Fruit fly (Drosophila melanogaster) whole organism, prepupa: ENCODE results near the gene CG14194.

ENCODE experiments used
- Blimp-1 ChIP-seq: fragments of 200-800 bp; sonication (Bioruptor generic); optimal IDR thresholded peaks from 3 replicates; lab custom pipeline; 2017; ENCODE audit warnings: missing biosample characterization, missing genetic modification characterization, mild to moderate bottlenecking, moderate library complexity, missing genetic modification reagents
- CG10669 ChIP-seq: fragments of 200-800 bp; sonication (Bioruptor generic); optimal IDR thresholded peaks from 3 replicates; lab custom pipeline; 2018; ENCODE audit warnings: missing biosample characterization, mild to moderate bottlenecking, missing genetic modification characterization, moderate library complexity
- CG11902 ChIP-seq: fragments of 200-800 bp; sonication (Bioruptor generic); optimal IDR thresholded peaks from 3 replicates; lab custom pipeline; 2016; ENCODE audit warnings: missing biosample characterization, missing genetic modification characterization
- CG15336 ChIP-seq: fragments of 200-800 bp; sonication (Bioruptor generic); IDR thresholded peaks from 2 replicates; pipeline ENCODE4 v1.3.6; 2022; ENCODE audit warnings: missing biosample characterization, missing genetic modification characterization
- CG3032 ChIP-seq: fragments of 200-800 bp; optimal IDR thresholded peaks from 2 replicates; lab custom pipeline; 2019; ENCODE audit warnings: missing biosample characterization, mild to moderate bottlenecking, missing genetic modification characterization, moderate library complexity
- CG34406 ChIP-seq: fragments of 200-800 bp; sonication (Bioruptor generic); optimal IDR thresholded peaks from 3 replicates; lab custom pipeline; 2016; ENCODE audit warnings: missing biosample characterization, missing genetic modification characterization
- CG3919 ChIP-seq: fragments of 200-800 bp; sonication (Bioruptor generic); optimal IDR thresholded peaks from 3 replicates; lab custom pipeline; 2016; ENCODE audit warnings: missing biosample characterization, missing genetic modification characterization
- CG4318 ChIP-seq: fragments of 200-800 bp; sonication (Bioruptor generic); optimal IDR thresholded peaks from 3 replicates; lab custom pipeline; 2017; ENCODE audit warnings: missing biosample characterization, mild to moderate bottlenecking, missing genetic modification characterization
- CG6163 ChIP-seq: fragments of 200-800 bp; sonication (Bioruptor generic); IDR thresholded peaks from 3 replicates; pipeline ENCODE4 v1.3.6; 2022; ENCODE audit warnings: missing biosample characterization, missing genetic modification characterization
- CG6276 ChIP-seq: fragments of 200-800 bp; sonication (Bioruptor generic); optimal IDR thresholded peaks from 2 replicates; lab custom pipeline; 2017; ENCODE audit warnings: missing biosample characterization, mild to moderate bottlenecking, missing genetic modification characterization
- CG6792 ChIP-seq: fragments of 200-800 bp; sonication (Bioruptor generic); optimal IDR thresholded peaks from 3 replicates; lab custom pipeline; 2016; ENCODE audit warnings: missing biosample characterization, missing genetic modification characterization
- CG6808 ChIP-seq: fragments of 200-800 bp; sonication (Bioruptor generic); optimal IDR thresholded peaks from 3 replicates; lab custom pipeline; 2017; ENCODE audit warnings: missing biosample characterization, missing genetic modification characterization, mild to moderate bottlenecking, moderate library complexity, missing genetic modification reagents
- CG6854 ChIP-seq: fragments of 200-800 bp; sonication (Bioruptor generic); optimal IDR thresholded peaks from 2 replicates; lab custom pipeline; 2017; ENCODE audit warnings: missing biosample characterization, mild to moderate bottlenecking, missing genetic modification characterization
- CG7368 ChIP-seq: fragments of 200-800 bp; sonication (Bioruptor generic); optimal IDR thresholded peaks from 3 replicates; lab custom pipeline; 2016; ENCODE audit warnings: missing biosample characterization, missing genetic modification characterization
- CG8119 ChIP-seq: fragments of 200-800 bp; sonication (Bioruptor generic); IDR thresholded peaks from 3 replicates; pipeline ENCODE4 v1.3.6; 2022; ENCODE audit warnings: missing biosample characterization, missing genetic modification characterization
- CG8632 ChIP-seq: fragments of 200-800 bp; sonication (Bioruptor generic); optimal IDR thresholded peaks from 3 replicates; lab custom pipeline; 2016; ENCODE audit warnings: missing biosample characterization, missing genetic modification characterization
- Eip75B ChIP-seq: fragments of 200-800 bp; sonication (Bioruptor generic); optimal IDR thresholded peaks from 3 replicates; lab custom pipeline; 2016; ENCODE audit warnings: missing biosample characterization, missing genetic modification characterization
- Eip78C ChIP-seq: fragments of 200-800 bp; sonication (Bioruptor generic); peaks from one replicate; lab custom pipeline; 2016; ENCODE audit warnings: missing biosample characterization, missing genetic modification characterization
- Eip93F ChIP-seq: fragments of 200-800 bp; sonication (Bioruptor generic); optimal IDR thresholded peaks from 2 replicates; lab custom pipeline; 2016; ENCODE audit warnings: missing biosample characterization, mild to moderate bottlenecking, missing genetic modification characterization
- Ets96B ChIP-seq: fragments of 200-800 bp; optimal IDR thresholded peaks from 2 replicates; lab custom pipeline; 2019; ENCODE audit warnings: missing biosample characterization, mild to moderate bottlenecking, missing genetic modification characterization, moderate library complexity
- Hr39 ChIP-seq: fragments of 200-800 bp; sonication (Bioruptor generic); optimal IDR thresholded peaks from 2 replicates; lab custom pipeline; 2016; ENCODE audit warnings: missing biosample characterization, missing genetic modification characterization
- Hr4 ChIP-seq: fragments of 200-800 bp; sonication (Bioruptor generic); optimal IDR thresholded peaks from 3 replicates; lab custom pipeline; 2016; ENCODE audit warnings: missing biosample characterization, missing genetic modification characterization
- Lpt ChIP-seq: fragments of 200-800 bp; sonication (Bioruptor generic); optimal IDR thresholded peaks from 3 replicates; lab custom pipeline; 2016; ENCODE audit warnings: missing biosample characterization, missing genetic modification characterization
- Met ChIP-seq: fragments of 200-800 bp; sonication (Bioruptor generic); optimal IDR thresholded peaks from 3 replicates; lab custom pipeline; 2016; ENCODE audit warnings: missing biosample characterization, missing genetic modification characterization
- OdsH ChIP-seq: fragments of 200-800 bp; sonication (Bioruptor generic); optimal IDR thresholded peaks from 3 replicates; lab custom pipeline; 2016; ENCODE audit warnings: missing biosample characterization, missing genetic modification characterization
- Smox ChIP-seq: fragments of 200-800 bp; sonication (Bioruptor generic); optimal IDR thresholded peaks from 3 replicates; lab custom pipeline; 2016; ENCODE audit warnings: missing biosample characterization, missing genetic modification characterization
- Sox102F ChIP-seq: fragments of 200-800 bp; sonication (Bioruptor generic); optimal IDR thresholded peaks from 2 replicates; lab custom pipeline; 2016; ENCODE audit warnings: missing biosample characterization, mild to moderate bottlenecking, missing genetic modification characterization
- Sox14 ChIP-seq: fragments of 200-800 bp; sonication (Bioruptor generic); optimal IDR thresholded peaks from 3 replicates; lab custom pipeline; 2016; ENCODE audit warnings: missing biosample characterization, missing genetic modification characterization
- Sox15 ChIP-seq: fragments of 200-800 bp; sonication (Bioruptor generic); optimal IDR thresholded peaks from 3 replicates; lab custom pipeline; 2016; ENCODE audit warnings: missing biosample characterization, missing genetic modification characterization
- achi ChIP-seq: fragments of 200-800 bp; sonication (Bioruptor generic); optimal IDR thresholded peaks from 3 replicates; lab custom pipeline; 2016; ENCODE audit warnings: missing biosample characterization, missing genetic modification characterization
- acj6 ChIP-seq: fragments of 200-800 bp; sonication (Bioruptor generic); optimal IDR thresholded peaks from 3 replicates; lab custom pipeline; 2016; ENCODE audit warnings: missing biosample characterization, missing genetic modification characterization
- cyc ChIP-seq: fragments of 200-800 bp; sonication (Bioruptor generic); optimal IDR thresholded peaks from 3 replicates; lab custom pipeline; 2016; ENCODE audit warnings: missing biosample characterization, missing genetic modification characterization
- eg ChIP-seq: fragments of 200-800 bp; sonication (Bioruptor generic); IDR thresholded peaks from 3 replicates; pipeline ENCODE4 v1.3.6; 2022; ENCODE audit warnings: missing biosample characterization, missing genetic modification characterization
- esn ChIP-seq: fragments of 200-800 bp; sonication (Bioruptor generic); optimal IDR thresholded peaks from 2 replicates; lab custom pipeline; 2016; ENCODE audit warnings: missing biosample characterization, mild to moderate bottlenecking, missing genetic modification characterization, moderate library complexity
- fd85E ChIP-seq: fragments of 200-800 bp; sonication (Bioruptor generic); optimal IDR thresholded peaks from 3 replicates; lab custom pipeline; 2016; ENCODE audit warnings: missing biosample characterization, missing genetic modification characterization
- lz ChIP-seq: fragments of 200-800 bp; sonication (Bioruptor generic); optimal IDR thresholded peaks from 3 replicates; lab custom pipeline; 2016; ENCODE audit warnings: missing biosample characterization, missing genetic modification characterization
- net ChIP-seq: fragments of 200-800 bp; sonication (Bioruptor generic); optimal IDR thresholded peaks from 3 replicates; lab custom pipeline; 2016; ENCODE audit warnings: missing biosample characterization, missing genetic modification characterization
- pdm3 ChIP-seq: fragments of 200-800 bp; sonication (Bioruptor generic); optimal IDR thresholded peaks from 3 replicates; lab custom pipeline; 2016; ENCODE audit warnings: missing biosample characterization, missing genetic modification characterization
- salr ChIP-seq, 2 experiments: fragments of 200-800 bp; sonication (Bioruptor generic); optimal IDR thresholded peaks; 3 replicates each; lab custom pipeline; 2016 to 2018; ENCODE audit warnings: missing biosample characterization in 2 of 2, missing genetic modification characterization in 2 of 2, mild to moderate bottlenecking in 1 of 2
- ss ChIP-seq, 2 experiments: fragments of 200-800 bp; sonication (Bioruptor generic); optimal IDR thresholded peaks; 2 replicates in 1 of 2; 3 replicates in 1 of 2; lab custom pipeline; 2017 to 2018; ENCODE audit warnings: mild to moderate bottlenecking in 2 of 2, missing biosample characterization in 2 of 2, missing genetic modification characterization in 2 of 2, moderate library complexity in 1 of 2
- svp ChIP-seq: fragments of 200-800 bp; sonication (Bioruptor generic); peaks from one replicate; lab custom pipeline; 2016; ENCODE audit warnings: missing biosample characterization, missing genetic modification characterization
- topi ChIP-seq: fragments of 200-800 bp; sonication (Bioruptor generic); optimal IDR thresholded peaks from 3 replicates; lab custom pipeline; 2016; ENCODE audit warnings: missing biosample characterization, missing genetic modification characterization
- vri ChIP-seq: fragments of 200-800 bp; sonication (Bioruptor generic); optimal IDR thresholded peaks from 3 replicates; lab custom pipeline; 2016; ENCODE audit warnings: missing biosample characterization, mild to moderate bottlenecking, missing genetic modification characterization

The CG14194 gene

dm6 chrX:19240230-19240839, 47.0 kb downstream of the CG14194 start:
- TF ChIP-seq OdsH (GFP tag; lab: Kevin White, UChicago) (no peak), ss (GFP tag; optimal IDR thresholded peaks at IDR 0.05; lab: Kevin White, UChicago) (no peak), acj6 (GFP tag; lab: Kevin White, UChicago) (no peak), CG6808 (no peak), CG6163 (GFP tag; lab: Robert Waterston, UW) (no peak), salr (GFP tag; optimal IDR thresholded peaks at IDR 0.05; lab: Kevin White, UChicago) (no peak), Sox14 (GFP tag; lab: Kevin White, UChicago) (no peak), Hr39 (no peak), fd85E (GFP tag; lab: Kevin White, UChicago) (no peak), CG8632 (no peak), Eip78C (no peak), CG7368 (GFP tag; lab: Kevin White, UChicago) (no peak), CG6276 (GFP tag; lab: Kevin White, UChicago) (no peak)

dm6 chrX:19241790-19242373, 48.5 kb downstream of the CG14194 start, which contains the start of gene CG14196:
Gene CG14196, minus strand, starts transcription at chrX:19241840.
- TF ChIP-seq vri (GFP tag; lab: Kevin White, UChicago) (peak; percentile 5), cyc (GFP tag; lab: Kevin White, UChicago) (no peak), svp (GFP tag; lab: Kevin White, UChicago) (peak; percentile 79), Eip78C (peak; percentile 52)

- TF ChIP-seq ss (GFP tag; optimal IDR thresholded peaks at IDR 0.05; lab: Kevin White, UChicago) (no peak), Eip75B (GFP tag; lab: Kevin White, UChicago) (peak; percentile 29), Hr39 (peak; percentile 7), Smox (GFP tag; lab: Kevin White, UChicago) (peak; percentile 15), CG6163 (GFP tag; lab: Robert Waterston, UW) (peak; percentile 37; the same call in 1 of the 3 replicates), CG6276 (GFP tag; lab: Kevin White, UChicago) (peak; percentile 4), svp (GFP tag; lab: Kevin White, UChicago) (peak; percentile 62), Eip93F (GFP tag; lab: Kevin White, UChicago) (no peak), CG11902 (GFP tag; lab: Kevin White, UChicago) (no peak), lz (GFP tag; lab: Kevin White, UChicago) (no peak), Sox102F (GFP tag; lab: Kevin White, UChicago) (no peak), topi (peak; percentile 32), CG4318 (GFP tag; lab: Kevin White, UChicago) (no peak), OdsH (GFP tag; lab: Kevin White, UChicago) (no peak), CG10669 (GFP tag; lab: Kevin White, UChicago) (peak; percentile 31), fd85E (GFP tag; lab: Kevin White, UChicago) (no peak), net (GFP tag; lab: Kevin White, UChicago) (no peak), Lpt (GFP tag; lab: Kevin White, UChicago) (no peak), Ets96B (tag; lab: Kevin White, UChicago) (peak; percentile 19), CG3919 (GFP tag; lab: Kevin White, UChicago) (peak; percentile 39), acj6 (GFP tag; lab: Kevin White, UChicago) (peak; percentile 26), CG6854 (GFP tag; lab: Kevin White, UChicago) (peak; percentile 29), CG8119 (no peak), Blimp-1 (peak; percentile 78), eg (GFP tag; lab: Robert Waterston, UW) (peak; percentile 33; the same call in 1 of the 3 replicates), cyc (GFP tag; lab: Kevin White, UChicago) (peak; percentile 30), CG3032 (tag; lab: Kevin White, UChicago) (peak; percentile 16), CG34406 (no peak), CG15336 (GFP tag; lab: Robert Waterston, UW) (0 out of 2 replicates have a peak, but pooled peaks have one; percentile 11), esn (GFP tag; lab: Kevin White, UChicago) (peak; percentile 8), Eip78C (peak; percentile 78), achi (GFP tag; lab: Kevin White, UChicago) (peak; percentile 11), CG8632 (no peak), CG6792 (GFP tag; lab: Kevin White, UChicago) (no peak), Met (GFP tag; lab: Kevin White, UChicago) (peak; percentile 18), pdm3 (peak; percentile 5), salr (GFP tag; optimal IDR thresholded peaks at IDR 0.05; lab: Kevin White, UChicago) (no peak), Hr4 (peak; percentile 45), CG6808 (no peak), vri (GFP tag; lab: Kevin White, UChicago) (no peak), Sox15 (no peak)
Observed at dm6 chrX:19243379-19243834, 50.1 kb downstream of the CG14194 start, which contains the start of gene CG7889. Gene CG7889, plus strand, starts transcription at chrX:19243631.
